Fruit fly (Drosophila melanogaster): ENCODE results near the gene Hsp27.

Gene Hsp27

dm6 chr3L:9340839-9341238 is 43.0 kb upstream of the Hsp27 start:
- TF ChIP-seq bab1 (GFP tag; optimal IDR thresholded peaks at IDR 0.05) (no peak), CG11617 (GFP tag; optimal IDR thresholded peaks at IDR 0.05) (no peak), ovo (GFP tag; optimal IDR thresholded peaks at IDR 0.05) (no peak), Clk (GFP tag; optimal IDR thresholded peaks at IDR 0.05) (no peak), CG33017 (tag; optimal IDR thresholded peaks at IDR 0.05) (no peak), CG7045 (GFP tag; optimal IDR thresholded peaks at IDR 0.05) (no peak), pad (GFP tag; optimal IDR thresholded peaks at IDR 0.05) (no peak), CG7101 (tag; optimal IDR thresholded peaks at IDR 0.05) (no peak), cic (GFP tag; optimal IDR thresholded peaks at IDR 0.05) (peak; percentile 21), Mnt (GFP tag; optimal IDR thresholded peaks at IDR 0.05) (no peak), Hr96 (GFP tag; optimal IDR thresholded peaks at IDR 0.05) (no peak), CG1620 (GFP tag; optimal IDR thresholded peaks at IDR 0.05) (no peak), CG12768 (GFP tag; optimal IDR thresholded peaks at IDR 0.05) (peak; percentile 2)

dm6 chr3L:9343963-9344362 is 39.9 kb upstream of the Hsp27 start:
- TF ChIP-seq kay (GFP tag; ENCODE audit: borderline replicate concordance) (no peak), CG12768 (GFP tag; optimal IDR thresholded peaks at IDR 0.05) (peak; percentile 42)

- TF ChIP-seq kay (GFP tag; ENCODE audit: borderline replicate concordance) (no peak), CG7101 (tag; optimal IDR thresholded peaks at IDR 0.05) (no peak), CG11617 (GFP tag; optimal IDR thresholded peaks at IDR 0.05) (no peak), CG7045 (GFP tag; optimal IDR thresholded peaks at IDR 0.05) (no peak), Crg-1 (GFP tag; optimal IDR thresholded peaks at IDR 0.05) (no peak), Clk (GFP tag; optimal IDR thresholded peaks at IDR 0.05) (no peak), CG33017 (tag; optimal IDR thresholded peaks at IDR 0.05) (no peak), ovo (GFP tag; optimal IDR thresholded peaks at IDR 0.05) (no peak), cnc (optimal IDR thresholded peaks at IDR 0.05) (no peak)
Measured at dm6 chr3L:9345157-9345556, 38.7 kb upstream of the Hsp27 start.

- no peak for TF ChIP-seq CG14711 (tag; optimal IDR thresholded peaks at IDR 0.05)
- TF ChIP-seq CG5204 (GFP tag; optimal IDR thresholded peaks at IDR 0.05): peak; percentile 38
- peak; percentile 5 for TF ChIP-seq Clk (GFP tag; optimal IDR thresholded peaks at IDR 0.05)
- TF ChIP-seq CG7101 (tag; optimal IDR thresholded peaks at IDR 0.05): peak; percentile 54
- TF ChIP-seq pad (GFP tag; optimal IDR thresholded peaks at IDR 0.05): no peak
- no peak for TF ChIP-seq CG7045 (GFP tag; optimal IDR thresholded peaks at IDR 0.05)
- TF ChIP-seq cnc (optimal IDR thresholded peaks at IDR 0.05): no peak
- TF ChIP-seq cic (GFP tag; optimal IDR thresholded peaks at IDR 0.05): peak; percentile 92
- peak; percentile 24 for TF ChIP-seq bab1 (GFP tag; optimal IDR thresholded peaks at IDR 0.05)
- TF ChIP-seq ovo (GFP tag; optimal IDR thresholded peaks at IDR 0.05): no peak
- TF ChIP-seq CG11617 (GFP tag; optimal IDR thresholded peaks at IDR 0.05): peak; percentile 7
- TF ChIP-seq kay (GFP tag; ENCODE audit: borderline replicate concordance): peak; percentile 99
- no peak for TF ChIP-seq Crg-1 (GFP tag; optimal IDR thresholded peaks at IDR 0.05)
- peak; percentile 36 for TF ChIP-seq Hr96 (GFP tag; optimal IDR thresholded peaks at IDR 0.05)
- TF ChIP-seq toe (GFP tag; optimal IDR thresholded peaks at IDR 0.05): peak; percentile 50
- peak; percentile 74 for TF ChIP-seq CG33017 (tag; optimal IDR thresholded peaks at IDR 0.05)
- peak; percentile 60 for TF ChIP-seq Mnt (GFP tag; optimal IDR thresholded peaks at IDR 0.05)
- peak; percentile 85 for TF ChIP-seq CG12768 (GFP tag; optimal IDR thresholded peaks at IDR 0.05)
- no peak for TF ChIP-seq tj (GFP tag; optimal IDR thresholded peaks at IDR 0.05)
- no peak for TF ChIP-seq CG1620 (GFP tag; optimal IDR thresholded peaks at IDR 0.05)
Measured at dm6 chr3L:9349314-9349733, 34.5 kb upstream of the Hsp27 start, which contains the start of gene PGRP-LF. Gene PGRP-LF, plus strand, starts transcription at chr3L:9349609.

- TF ChIP-seq CG1620 (GFP tag; optimal IDR thresholded peaks at IDR 0.05) (no peak), CG7101 (tag; optimal IDR thresholded peaks at IDR 0.05) (no peak), CG7045 (GFP tag; optimal IDR thresholded peaks at IDR 0.05) (no peak), CG33017 (tag; optimal IDR thresholded peaks at IDR 0.05) (no peak), Mnt (GFP tag; optimal IDR thresholded peaks at IDR 0.05) (no peak)
Measured at dm6 chr3L:9353733-9354132, 30.1 kb upstream of the Hsp27 start, which contains the start of gene CG32040. Gene CG32040, plus strand, starts transcription at chr3L:9354033.

dm6 chr3L:9355555-9355954 is 28.3 kb upstream of the Hsp27 start:
- TF ChIP-seq cic (GFP tag; optimal IDR thresholded peaks at IDR 0.05) (peak; percentile 57), kay (GFP tag; ENCODE audit: borderline replicate concordance) (peak; percentile 83), CG7045 (GFP tag; optimal IDR thresholded peaks at IDR 0.05) (no peak), tj (GFP tag; optimal IDR thresholded peaks at IDR 0.05) (no peak), Mnt (GFP tag; optimal IDR thresholded peaks at IDR 0.05) (peak; percentile 3)

- TF ChIP-seq CG7101 (tag; optimal IDR thresholded peaks at IDR 0.05): no peak
- no peak for TF ChIP-seq Clk (GFP tag; optimal IDR thresholded peaks at IDR 0.05)
- TF ChIP-seq Hr96 (GFP tag; optimal IDR thresholded peaks at IDR 0.05): no peak
Measured at dm6 chr3L:9356138-9356753, 27.6 kb upstream of the Hsp27 start.
